3 fruit fly cellular contexts compared by ENCODE assay signal in the genomic region with DNA sequence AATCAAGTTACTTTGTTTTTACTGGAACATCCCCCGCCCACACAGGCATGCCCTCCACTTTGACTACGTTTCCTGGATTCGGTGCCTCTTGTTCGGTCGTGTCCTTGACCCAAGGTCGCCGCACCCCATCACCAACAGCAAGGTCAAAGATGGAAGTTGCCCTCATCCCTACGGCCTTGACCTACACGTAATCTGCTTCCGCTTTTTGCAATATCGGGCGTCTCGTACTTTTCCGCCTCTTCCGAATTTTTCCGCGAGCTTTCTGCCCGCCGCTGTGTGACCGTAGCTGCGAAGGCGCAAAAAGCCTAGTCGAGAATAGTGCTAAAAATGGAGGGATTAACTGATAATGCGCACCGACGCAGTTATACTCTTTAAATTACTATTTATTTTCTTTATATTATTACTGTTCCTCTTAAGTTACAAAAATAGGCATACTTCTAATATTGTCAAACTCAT.
TF ChIP-seq lines count a peak whose summit lies in the region.

A gene (minus strand): TSS at position 269 of the 456 bp plus-strand sequence.

TF ChIP-seq in whole organism, adult, 20 proteins besides CTCF, POLR2A, EP300 and RAD21 (continued from another document):
- TF ChIP-seq CG12768 (GFP tag; optimal IDR thresholded peaks at IDR 0.05; lab: Kevin White, UChicago) (peak; percentile 29), Mnt (GFP tag; optimal IDR thresholded peaks at IDR 0.05; lab: Kevin White, UChicago) (peak; percentile 36), kay (GFP tag; lab: Kevin White, UChicago; ENCODE audit: borderline replicate concordance) (no peak)

TF ChIP-seq in whole organism, embryonic, 481 proteins besides CTCF, POLR2A, EP300 and RAD21 (continued from another document and continues in another):
- TF ChIP-seq jing (GFP tag; optimal IDR thresholded peaks at IDR 0.05; lab: Kevin White, UChicago) (no peak), chn (GFP tag; optimal IDR thresholded peaks at IDR 0.05; lab: Kevin White, UChicago) (no peak), dati (GFP tag; IDR thresholded peaks at IDR 0.05; lab: Robert Waterston, UW) (no peak), slbo (GFP tag; IDR thresholded peaks at IDR 0.05; lab: Robert Waterston, UW) (peak; percentile 47; the same call in 1 of the 2 replicates), sima (GFP tag; optimal IDR thresholded peaks at IDR 0.05; lab: Kevin White, UChicago) (no peak), mirr (GFP tag; optimal IDR thresholded peaks at IDR 0.05; lab: Kevin White, UChicago) (no peak), CG31224 (GFP tag; IDR thresholded peaks at IDR 0.05; lab: Robert Waterston, UW) (no peak), CG13123 (GFP tag; optimal IDR thresholded peaks at IDR 0.05; lab: Kevin White, UChicago) (no peak), CG14441 (GFP tag; IDR thresholded peaks at IDR 0.05; lab: Robert Waterston, UW) (no peak), Ets65A (GFP tag; lab: Kevin White, UChicago) (no peak), NC2β (GFP tag; optimal IDR thresholded peaks at IDR 0.05; lab: Kevin White, UChicago) (no peak), CG5245 (GFP tag; optimal IDR thresholded peaks at IDR 0.05; lab: Kevin White, UChicago) (no peak), jigr1 (GFP tag; IDR thresholded peaks at IDR 0.05; lab: Robert Waterston, UW) (no peak), NfI (GFP tag; optimal IDR thresholded peaks at IDR 0.05; lab: Kevin White, UChicago) (peak; percentile 14), CG8924 (tag; optimal IDR thresholded peaks at IDR 0.05; lab: Kevin White, UChicago) (no peak), ewg (GFP tag; optimal IDR thresholded peaks at IDR 0.05; lab: Kevin White, UChicago) (no peak), dmrt99B (tag; optimal IDR thresholded peaks at IDR 0.05; lab: Kevin White, UChicago) (no peak), pnt (GFP tag; optimal IDR thresholded peaks at IDR 0.05; lab: Kevin White, UChicago) (no peak), CG18262 (tag; optimal IDR thresholded peaks at IDR 0.05; lab: Kevin White, UChicago) (peak; percentile 8), Nf-YB (GFP tag; optimal IDR thresholded peaks at IDR 0.05; lab: Kevin White, UChicago) (no peak), hb (GFP tag; IDR thresholded peaks at IDR 0.05; lab: Robert Waterston, UW; ENCODE audit: partially characterized antibody) (no peak), repo (GFP tag; optimal IDR thresholded peaks at IDR 0.05; lab: Kevin White, UChicago) (no peak), Stat92E (GFP tag; optimal IDR thresholded peaks at IDR 0.05; lab: Kevin White, UChicago) (no peak), CG34422 (GFP tag; IDR thresholded peaks at IDR 0.05; lab: Robert Waterston, UW) (peak; percentile 36; the same call in 1 of the 3 replicates), CG6854 (GFP tag; optimal IDR thresholded peaks at IDR 0.05; lab: Kevin White, UChicago) (peak; percentile 18), CG15073 (GFP tag; optimal IDR thresholded peaks at IDR 0.05; lab: Kevin White, UChicago) (no peak), Aef1 (GFP tag; IDR thresholded peaks at IDR 0.05; lab: Robert Waterston, UW) (no peak; the same call in 2 of the 3 replicates), fd64A (GFP tag; optimal IDR thresholded peaks at IDR 0.05; lab: Kevin White, UChicago) (no peak), corto (GFP tag; optimal IDR thresholded peaks at IDR 0.05; lab: Kevin White, UChicago) (no peak), Asciz (GFP tag; optimal IDR thresholded peaks at IDR 0.05; lab: Kevin White, UChicago) (no peak), ssp (GFP tag; IDR thresholded peaks at IDR 0.05; lab: Robert Waterston, UW) (no peak), hbn (GFP tag; IDR thresholded peaks at IDR 0.05; lab: Robert Waterston, UW; ENCODE audit: partially characterized antibody) (no peak), BEAF-32 (GFP tag; optimal IDR thresholded peaks at IDR 0.05; lab: Kevin White, UChicago) (no peak), cg (GFP tag; optimal IDR thresholded peaks at IDR 0.05; lab: Kevin White, UChicago) (no peak), HmgZ (tag; optimal IDR thresholded peaks at IDR 0.05; lab: Kevin White, UChicago) (no peak), dpn (GFP tag; optimal IDR thresholded peaks at IDR 0.05; lab: Kevin White, UChicago) (no peak), sd (tag; optimal IDR thresholded peaks at IDR 0.05; lab: Kevin White, UChicago) (peak; percentile 56), CG3726 (GFP tag; IDR thresholded peaks at IDR 0.05; lab: Robert Waterston, UW) (no peak), ranshi (GFP tag; IDR thresholded peaks at IDR 0.05; lab: Robert Waterston, UW) (no peak), B-H2 (GFP tag; optimal IDR thresholded peaks at IDR 0.05; lab: Kevin White, UChicago) (peak; percentile 66), grau (tag; optimal IDR thresholded peaks at IDR 0.05; lab: Kevin White, UChicago) (peak; percentile 33), NFAT (GFP tag; IDR thresholded peaks at IDR 0.05; lab: Robert Waterston, UW) (peak; percentile 94), crol (GFP tag; IDR thresholded peaks at IDR 0.05; lab: Robert Waterston, UW) (0 out of 2 replicates have a peak, but pooled peaks have one; percentile 15), CG3281 (GFP tag; optimal IDR thresholded peaks at IDR 0.05; lab: Kevin White, UChicago) (no peak), CG7271 (tag; optimal IDR thresholded peaks at IDR 0.05; lab: Kevin White, UChicago) (no peak), inv (GFP tag; IDR thresholded peaks at IDR 0.05; lab: Robert Waterston, UW; ENCODE audit: partially characterized antibody) (no peak), zfh2 (GFP tag; optimal IDR thresholded peaks at IDR 0.05; lab: Kevin White, UChicago) (no peak), CG32767 (GFP tag; IDR thresholded peaks at IDR 0.05; lab: Robert Waterston, UW) (no peak), CG2120 (GFP tag; optimal IDR thresholded peaks at IDR 0.05; lab: Kevin White, UChicago) (peak; percentile 24), D (optimal IDR thresholded peaks at IDR 0.05; lab: Kevin White, UChicago) (no peak), D (GFP tag; optimal IDR thresholded peaks at IDR 0.05; lab: Kevin White, UChicago) (no peak), CG12236 (GFP tag; optimal IDR thresholded peaks at IDR 0.05; lab: Kevin White, UChicago) (no peak), peb (GFP tag; IDR thresholded peaks at IDR 0.05; lab: Robert Waterston, UW) (no peak), nerfin-2 (GFP tag; IDR thresholded peaks at IDR 0.05; lab: Robert Waterston, UW; ENCODE audit: partially characterized antibody) (no peak), btn (GFP tag; optimal IDR thresholded peaks at IDR 0.05; lab: Kevin White, UChicago) (no peak), Hsf (GFP tag; optimal IDR thresholded peaks at IDR 0.05; lab: Kevin White, UChicago) (no peak), eyg (GFP tag; optimal IDR thresholded peaks at IDR 0.05; lab: Kevin White, UChicago) (no peak), vnd (GFP tag; IDR thresholded peaks at IDR 0.05; lab: Robert Waterston, UW; ENCODE audit: partially characterized antibody) (no peak), CG13624 (GFP tag; optimal IDR thresholded peaks at IDR 0.05; lab: Kevin White, UChicago) (no peak), luna (GFP tag; optimal IDR thresholded peaks at IDR 0.05; lab: Kevin White, UChicago) (no peak), Atf6 (GFP tag; IDR thresholded peaks at IDR 0.05; lab: Robert Waterston, UW) (no peak), CG12659 (GFP tag; optimal IDR thresholded peaks at IDR 0.05; lab: Kevin White, UChicago) (peak; percentile 40), TFAM (GFP tag; optimal IDR thresholded peaks at IDR 0.05; lab: Kevin White, UChicago) (no peak), Gug (GFP tag; IDR thresholded peaks at IDR 0.05; lab: Robert Waterston, UW) (no peak)

TF ChIP-seq in whole organism, prepupa, 60 proteins besides CTCF, POLR2A, EP300 and RAD21 (continued from another document):
- TF ChIP-seq CG34406 (GFP tag; optimal IDR thresholded peaks at IDR 0.05; lab: Kevin White, UChicago) (no peak), CG16779 (tag; optimal IDR thresholded peaks at IDR 0.05; lab: Kevin White, UChicago) (no peak), esn (GFP tag; optimal IDR thresholded peaks at IDR 0.05; lab: Kevin White, UChicago) (peak; percentile 28), net (GFP tag; optimal IDR thresholded peaks at IDR 0.05; lab: Kevin White, UChicago) (no peak), CG9139 (GFP tag; optimal IDR thresholded peaks at IDR 0.05; lab: Kevin White, UChicago) (no peak), topi (GFP tag; optimal IDR thresholded peaks at IDR 0.05; lab: Kevin White, UChicago) (peak; percentile 24), achi (GFP tag; optimal IDR thresholded peaks at IDR 0.05; lab: Kevin White, UChicago) (no peak), Ets96B (tag; optimal IDR thresholded peaks at IDR 0.05; lab: Kevin White, UChicago) (no peak), Lpt (GFP tag; optimal IDR thresholded peaks at IDR 0.05; lab: Kevin White, UChicago) (no peak), Sox14 (GFP tag; optimal IDR thresholded peaks at IDR 0.05; lab: Kevin White, UChicago) (peak; percentile 28), svp (GFP tag; lab: Kevin White, UChicago) (peak; percentile 89), CG8119 (GFP tag; IDR thresholded peaks at IDR 0.05; lab: Robert Waterston, UW) (no peak), dsx (GFP tag; optimal IDR thresholded peaks at IDR 0.05; lab: Kevin White, UChicago; ENCODE audit: poor library complexity, severe bottlenecking) (peak; percentile 80), CG3032 (tag; optimal IDR thresholded peaks at IDR 0.05; lab: Kevin White, UChicago) (peak; percentile 6), Sox102F (GFP tag; optimal IDR thresholded peaks at IDR 0.05; lab: Kevin White, UChicago) (no peak), spab (GFP tag; optimal IDR thresholded peaks at IDR 0.05; lab: Kevin White, UChicago) (no peak)
